Worm (Caenorhabditis elegans) whole organism, L4 larva: ENCODE data around the gene B0272.3.

Source experiments
- F10B5.3 ChIP-seq: sonication (generic microtip); optimal IDR thresholded peaks from 2 replicates; lab custom pipeline; 2016; ENCODE audit warnings: mild to moderate bottlenecking, missing genetic modification characterization, missing compliant biosample characterization
- F26F4.8 ChIP-seq: fragments of 200-800 bp; sonication (Bioruptor generic); conservative IDR thresholded peaks from 2 replicates; pipeline ENCODE4 v1.3.6; 2022; ENCODE audit warnings: missing genetic modification characterization, missing compliant biosample characterization
- F37D6.2 ChIP-seq: sonication (generic microtip); optimal IDR thresholded peaks from 2 replicates; lab custom pipeline; 2016; ENCODE audit warnings: mild to moderate bottlenecking, missing genetic modification characterization, missing compliant biosample characterization
- R02D3.7 ChIP-seq: fragments of 150-350 bp; sonication (generic microtip); optimal IDR thresholded peaks from 3 replicates; lab custom pipeline; 2014; ENCODE audit warnings: missing biosample characterization, missing genetic modification characterization
- T20F7.1 ChIP-seq: fragments of 200-800 bp; sonication (Bioruptor generic); optimal IDR thresholded peaks from 2 replicates; lab custom pipeline; 2018; ENCODE audit warnings: mild to moderate bottlenecking, missing genetic modification characterization, missing compliant biosample characterization
- ZK337.2 ChIP-seq: fragments of 200-800 bp; sonication (Bioruptor generic); IDR thresholded peaks from 2 replicates; pipeline ENCODE4 v1.3.6; 2022; ENCODE audit warnings: missing genetic modification reagents, missing genetic modification characterization, missing compliant biosample characterization
- ZK546.5 ChIP-seq, 2 experiments: sonication (generic microtip); optimal IDR thresholded peaks; 2 replicates each; lab custom pipeline; 2017; ENCODE audit warnings: missing biosample characterization in 2 of 2, missing genetic modification characterization in 2 of 2
- aha-1 ChIP-seq: fragments of 150-350 bp; peaks from one replicate; lab custom pipeline; 2014; ENCODE audit warnings: missing biosample characterization, missing genetic modification characterization
- aly-2 ChIP-seq: sonication (generic microtip); optimal IDR thresholded peaks from 2 replicates; lab custom pipeline; 2018; ENCODE audit warnings: missing biosample characterization, missing genetic modification characterization
- ama-1 ChIP-seq: fragments of 150-350 bp; optimal IDR thresholded peaks from 2 replicates; lab custom pipeline; 2014; ENCODE audit warnings: inconsistent platforms, mixed read lengths
- attf-4 ChIP-seq: sonication (generic microtip); optimal IDR thresholded peaks from 3 replicates; lab custom pipeline; 2017; ENCODE audit warnings: missing biosample characterization, missing genetic modification characterization
- ceh-20 ChIP-seq: fragments of 200-800 bp; sonication (Bioruptor generic); IDR thresholded peaks from 2 replicates; pipeline ENCODE4 v1.3.6; 2022; ENCODE audit warnings: missing genetic modification reagents, missing genetic modification characterization, missing compliant biosample characterization
- ceh-44 ChIP-seq: fragments of 200-800 bp; sonication (Bioruptor generic); IDR thresholded peaks from 2 replicates; pipeline ENCODE4 v1.3.6; 2022; ENCODE audit warnings: missing genetic modification reagents, missing genetic modification characterization, missing compliant biosample characterization
- ces-1 ChIP-seq: fragments of 150-350 bp; sonication (generic microtip); optimal IDR thresholded peaks from 4 replicates; lab custom pipeline; 2014; ENCODE audit warnings: missing biosample characterization, missing genetic modification reagents, missing genetic modification characterization
- ctbp-1 ChIP-seq: fragments of 200-800 bp; sonication (Bioruptor generic); IDR thresholded peaks from 2 replicates; pipeline ENCODE4 v1.3.6; 2022; ENCODE audit warnings: missing genetic modification reagents, missing genetic modification characterization, missing compliant biosample characterization
- daf-12 ChIP-seq: fragments of 150-350 bp; optimal IDR thresholded peaks from 2 replicates; lab custom pipeline; 2014; ENCODE audit warnings: missing biosample characterization, missing genetic modification reagents, missing genetic modification characterization
- dve-1 ChIP-seq: sonication (generic microtip); optimal IDR thresholded peaks from 2 replicates; lab custom pipeline; 2017; ENCODE audit warnings: antibody characterized with exemption, mild to moderate bottlenecking, missing genetic modification characterization, missing compliant biosample characterization; ENCODE audit not compliant: insufficient read depth
- egl-43 ChIP-seq: fragments of 200-800 bp; sonication (Bioruptor generic); IDR thresholded peaks from 2 replicates; pipeline ENCODE4 v1.3.6; 2022; ENCODE audit warnings: missing genetic modification reagents, missing genetic modification characterization, missing compliant biosample characterization
- gei-8 ChIP-seq: fragments of 200-800 bp; sonication (Bioruptor generic); optimal IDR thresholded peaks from 2 replicates; lab custom pipeline; 2018; ENCODE audit warnings: mild to moderate bottlenecking, missing genetic modification characterization, missing compliant biosample characterization
- hif-1 ChIP-seq, 2 experiments: sonication (generic microtip); optimal IDR thresholded peaks; 2 replicates each; lab custom pipeline; 2016 to 2017; ENCODE audit warnings: missing compliant biosample characterization in 2 of 2, missing genetic modification characterization in 2 of 2, missing genetic modification reagents in 2 of 2, missing genotype in 2 of 2, mild to moderate bottlenecking in 1 of 2
- hlh-30 ChIP-seq: sonication (generic microtip); optimal IDR thresholded peaks from 2 replicates; lab custom pipeline; 2017; ENCODE audit warnings: antibody characterized with exemption, mild to moderate bottlenecking, missing genetic modification characterization, missing compliant biosample characterization; ENCODE audit not compliant: insufficient read depth
- jun-1 ChIP-seq: fragments of 150-350 bp; optimal IDR thresholded peaks from 2 replicates; lab custom pipeline; 2014; ENCODE audit warnings: missing biosample characterization, missing genetic modification reagents, missing genetic modification characterization
- lim-7 ChIP-seq: fragments of 200-800 bp; sonication (Bioruptor generic); IDR thresholded peaks from 2 replicates; pipeline ENCODE4 v1.3.6; 2022; ENCODE audit warnings: missing genetic modification characterization, missing compliant biosample characterization
- lir-3 ChIP-seq: sonication (generic microtip); optimal IDR thresholded peaks from 2 replicates; lab custom pipeline; 2016; ENCODE audit warnings: mild to moderate bottlenecking, missing genetic modification characterization, missing compliant biosample characterization
- lsy-2 ChIP-seq, 2 experiments: fragments of 150-350 bp in 1 of 2; sonication (generic microtip) in 1 of 2; optimal IDR thresholded peaks; 2 replicates each; lab custom pipeline; 2014 to 2017; ENCODE audit warnings: missing biosample characterization in 2 of 2, missing genetic modification characterization in 2 of 2
- mdl-1 ChIP-seq, 2 experiments: fragments of 150-350 bp in 1 of 2; sonication (generic microtip) in 1 of 2; optimal IDR thresholded peaks; 2 replicates each; lab custom pipeline; 2014 to 2017; ENCODE audit warnings: missing biosample characterization in 2 of 2, missing genetic modification characterization in 2 of 2
- mdt-29 ChIP-seq: fragments of 200-800 bp; sonication (Bioruptor generic); IDR thresholded peaks from 2 replicates; pipeline ENCODE4 v1.3.6; 2022; ENCODE audit warnings: missing genetic modification reagents, missing genetic modification characterization, missing compliant biosample characterization
- mep-1 ChIP-seq: fragments of 150-350 bp; sonication (generic microtip); optimal IDR thresholded peaks from 3 replicates; lab custom pipeline; 2014; ENCODE audit warnings: missing biosample characterization, missing genetic modification characterization
- mxl-3 ChIP-seq: fragments of 200-800 bp; sonication (Bioruptor generic); optimal IDR thresholded peaks from 2 replicates; lab custom pipeline; 2018; ENCODE audit warnings: mild to moderate bottlenecking, missing genetic modification characterization, missing compliant biosample characterization
- nhr-10 ChIP-seq: fragments of 150-350 bp; optimal IDR thresholded peaks from 2 replicates; lab custom pipeline; 2014; ENCODE audit warnings: missing biosample characterization, missing genetic modification characterization
- nhr-11 ChIP-seq: fragments of 150-350 bp; optimal IDR thresholded peaks from 2 replicates; lab custom pipeline; 2014; ENCODE audit warnings: missing biosample characterization, missing genetic modification characterization
- nhr-111 ChIP-seq: fragments of 200-800 bp; sonication (Bioruptor generic); optimal IDR thresholded peaks from 2 replicates; lab custom pipeline; 2018; ENCODE audit warnings: mild to moderate bottlenecking, missing genetic modification characterization, missing compliant biosample characterization
- nhr-237 ChIP-seq: sonication (generic microtip); optimal IDR thresholded peaks from 2 replicates; lab custom pipeline; 2017; ENCODE audit warnings: missing biosample characterization, missing genetic modification characterization
- nhr-28 ChIP-seq: fragments of 150-350 bp; optimal IDR thresholded peaks from 2 replicates; lab custom pipeline; 2014; ENCODE audit warnings: missing biosample characterization, missing genetic modification characterization
- nhr-6 ChIP-seq: fragments of 150-350 bp; optimal IDR thresholded peaks from 2 replicates; lab custom pipeline; 2014; ENCODE audit warnings: missing biosample characterization, missing genetic modification characterization
- nhr-77 ChIP-seq: fragments of 150-350 bp; optimal IDR thresholded peaks from 2 replicates; lab custom pipeline; 2014; ENCODE audit warnings: missing biosample characterization, missing genetic modification characterization
- pha-4 ChIP-seq, 2 experiments: fragments of 150-350 bp in 1 of 2; fragments of 200-800 bp in 1 of 2; sonication (Bioruptor generic) in 1 of 2; IDR thresholded peaks in 1 of 2; optimal IDR thresholded peaks in 1 of 2; 2 replicates each; pipeline versions ENCODE4 v1.3.6 to Lab custom; 2014 to 2022; ENCODE audit warnings: missing genetic modification characterization in 2 of 2, missing genetic modification reagents in 2 of 2, missing biosample characterization in 1 of 2, missing compliant biosample characterization in 1 of 2
- php-3 ChIP-seq: fragments of 200-800 bp; sonication (Bioruptor generic); IDR thresholded peaks from 2 replicates; pipeline ENCODE4 v1.3.6; 2022; ENCODE audit warnings: missing genetic modification reagents, missing genetic modification characterization, missing compliant biosample characterization
- saeg-2 ChIP-seq: fragments of 200-800 bp; sonication (Bioruptor generic); IDR thresholded peaks from 2 replicates; pipeline ENCODE4 v1.3.6; 2022; ENCODE audit warnings: missing genetic modification reagents, missing genetic modification characterization, missing compliant biosample characterization
- sdz-12 ChIP-seq: fragments of 200-800 bp; sonication (Bioruptor generic); optimal IDR thresholded peaks from 2 replicates; lab custom pipeline; 2018; ENCODE audit warnings: mild to moderate bottlenecking, missing genetic modification characterization, missing compliant biosample characterization
- snpc-4 ChIP-seq: fragments of 150-350 bp; optimal IDR thresholded peaks from 2 replicates; lab custom pipeline; 2014; ENCODE audit warnings: missing biosample characterization, missing genetic modification characterization
- spr-3 ChIP-seq: fragments of 200-800 bp; sonication (Bioruptor generic); optimal IDR thresholded peaks from 2 replicates; lab custom pipeline; 2018; ENCODE audit warnings: mild to moderate bottlenecking, missing genetic modification characterization, missing compliant biosample characterization
- tra-1 ChIP-seq: fragments of 200-800 bp; sonication (Bioruptor generic); IDR thresholded peaks from 2 replicates; pipeline ENCODE4 v1.3.6; 2022; ENCODE audit warnings: missing genetic modification reagents, missing genetic modification characterization, missing compliant biosample characterization
- unc-62 ChIP-seq, 3 experiments: fragments of 150-350 bp in 1 of 3; sonication (generic microtip); optimal IDR thresholded peaks in 2 of 3; peaks in 1 of 3; 1 replicate in 1 of 3; 2 replicates in 2 of 3; lab custom pipeline; 2014 to 2017; ENCODE audit warnings: missing biosample characterization in 3 of 3, missing genetic modification characterization in 3 of 3, missing genetic modification reagents in 3 of 3, missing genotype in 1 of 3
- zfp-3 ChIP-seq: fragments of 200-800 bp; sonication (Bioruptor generic); conservative IDR thresholded peaks from 2 replicates; pipeline ENCODE4 v1.3.6; 2022; ENCODE audit warnings: missing genetic modification reagents, missing genetic modification characterization, missing compliant biosample characterization
- zip-11 ChIP-seq: fragments of 200-800 bp; sonication (Bioruptor generic); IDR thresholded peaks from 2 replicates; pipeline ENCODE4 v1.3.6; 2022; ENCODE audit warnings: missing genetic modification characterization, missing compliant biosample characterization
- zip-2 ChIP-seq: fragments of 150-350 bp; optimal IDR thresholded peaks from 2 replicates; lab custom pipeline; 2014; ENCODE audit warnings: missing biosample characterization, missing genetic modification characterization
- ztf-11 ChIP-seq: fragments of 150-350 bp; optimal IDR thresholded peaks from 2 replicates; lab custom pipeline; 2014; ENCODE audit warnings: missing biosample characterization, missing genetic modification characterization

Gene B0272.3

ce11 chrX:9431002-9431482, at the start of gene B0272.3 (continued):
- TF ChIP-seq F10B5.3 (tag; lab: Kevin White, UChicago) (no peak), ama-1 (no peak), sdz-12 (GFP tag; lab: Kevin White, UChicago) (no peak), ctbp-1 (no peak), ceh-20 (no peak), zip-11 (GFP tag; lab: Robert Waterston, UW) (no peak), T20F7.1 (GFP tag; lab: Kevin White, UChicago) (no peak), nhr-28 (tag; lab: Kevin White, UChicago) (peak; percentile 95), attf-4 (tag; lab: Kevin White, UChicago) (no peak), nhr-77 (peak; percentile 68), daf-12 (no peak), nhr-11 (tag; lab: Kevin White, UChicago) (peak; percentile 83), tra-1 (GFP tag; lab: Robert Waterston, UW) (no peak), zip-2 (tag; lab: Kevin White, UChicago) (no peak), R02D3.7 (tag; lab: Kevin White, UChicago) (no peak), mep-1 (peak; percentile 76), egl-43 (GFP tag; lab: Robert Waterston, UW) (no peak), mxl-3 (GFP tag; lab: Kevin White, UChicago) (peak; percentile 76), zfp-3 (GFP tag; lab: Robert Waterston, UW) (no peak), ZK546.5 (tag; optimal IDR thresholded peaks at IDR 0.05; lab: Kevin White, UChicago) (no peak), nhr-6 (peak; percentile 10), lsy-2 (tag; optimal IDR thresholded peaks at IDR 0.05; lab: Kevin White, UChicago) (peak in 1 of 2 experiments; percentile 4), ZK337.2 (GFP tag; lab: Robert Waterston, UW) (no peak), hif-1 (tag; optimal IDR thresholded peaks at IDR 0.05; lab: Kevin White, UChicago) (peak in 1 of 2 experiments; percentile 6), nhr-10 (no peak), nhr-237 (no peak), hlh-30 (tag; lab: Kevin White, UChicago) (peak; percentile 68), jun-1 (no peak), php-3 (GFP tag; lab: Robert Waterston, UW) (no peak), snpc-4 (tag; lab: Kevin White, UChicago) (no peak)
- TF ChIP-seq, all 104 proteins: peak for 20

ce11 chrX:9387041-9387440, 44.2 kb upstream of the B0272.3 start, which contains the start of gene C23F12.4:
C23F12.4 (plus strand) TSS chrX:9387341.
- TF ChIP-seq lsy-2 (tag; optimal IDR thresholded peaks at IDR 0.05; lab: Kevin White, UChicago) = no peak
- TF ChIP-seq lim-7 = no peak
- no peak for TF ChIP-seq F37D6.2 (tag; lab: Kevin White, UChicago)
- TF ChIP-seq, all 104 proteins: peak for 0

ce11 chrX:9388686-9389085, 42.5 kb upstream of the B0272.3 start:
- peak; percentile 93 for TF ChIP-seq aha-1 (tag; lab: Kevin White, UChicago)
- TF ChIP-seq unc-62 (GFP tag; optimal IDR thresholded peaks at IDR 0.05 in 1 of 2; lab: Kevin White, UChicago) = no peak
- TF ChIP-seq unc-62 (tag; optimal IDR thresholded peaks at IDR 0.05; lab: Kevin White, UChicago) = no peak

ce11 chrX:9391345-9391744, 39.9 kb upstream of the B0272.3 start, which contains the start of gene C23F12.3:
C23F12.3 (plus strand) TSS chrX:9391645.
- TF ChIP-seq mdt-29 (GFP tag; lab: Robert Waterston, UW) (no peak), dve-1 (tag; lab: Kevin White, UChicago) (no peak), spr-3 (GFP tag; lab: Kevin White, UChicago) (no peak), ces-1 (GFP tag; lab: Kevin White, UChicago) (no peak), ceh-44 (GFP tag; lab: Robert Waterston, UW) (no peak), mep-1 (no peak), lir-3 (tag; lab: Kevin White, UChicago) (no peak), saeg-2 (GFP tag; lab: Robert Waterston, UW) (no peak), egl-43 (GFP tag; lab: Robert Waterston, UW) (no peak), gei-8 (no peak), F26F4.8 (GFP tag; lab: Robert Waterston, UW) (no peak), nhr-111 (GFP tag; lab: Kevin White, UChicago) (no peak), nhr-6 (no peak), ztf-11 (tag; lab: Kevin White, UChicago) (no peak), aly-2 (tag; lab: Kevin White, UChicago) (no peak), mdl-1 (tag; optimal IDR thresholded peaks at IDR 0.05; lab: Kevin White, UChicago) (no peak), pha-4 (GFP tag; IDR thresholded peaks at IDR 0.05; lab: Robert Waterston, UW) (no peak), pha-4 (tag; optimal IDR thresholded peaks at IDR 0.05; lab: Kevin White, UChicago) (no peak)
